Worm (Caenorhabditis elegans): ENCODE measurements around the gene F17C11.4.

DNA sequence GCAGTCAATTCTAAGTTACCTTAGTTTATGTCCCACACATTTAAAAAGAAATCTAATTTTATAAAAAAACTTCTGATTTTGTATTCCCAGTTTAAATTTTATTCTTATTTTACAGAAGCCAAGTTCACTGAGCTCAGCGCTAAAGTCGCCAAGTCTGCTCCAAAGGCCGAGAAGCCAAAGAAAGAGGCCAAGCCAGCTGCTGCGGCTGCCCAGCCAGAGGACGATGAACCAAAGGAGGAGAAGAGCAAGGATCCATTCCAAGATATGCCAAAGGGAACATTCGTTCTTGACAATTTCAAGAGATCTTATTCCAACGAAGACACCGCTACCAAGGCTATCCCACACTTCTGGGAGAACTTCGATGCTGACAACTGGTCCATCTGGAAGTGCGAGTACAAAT is 15.2 kb downstream of the F17C11.4 start:
- TF ChIP-seq zip-5 (tag; optimal IDR thresholded peaks at IDR 0.05) (no peak), dve-1 (tag; optimal IDR thresholded peaks at IDR 0.05) (no peak), ama-1 (optimal IDR thresholded peaks at IDR 0.05) (no peak), tbx-7 (tag; optimal IDR thresholded peaks at IDR 0.05) (no peak), odd-2 (tag; optimal IDR thresholded peaks at IDR 0.05) (no peak), hlh-30 (tag; optimal IDR thresholded peaks at IDR 0.05; ENCODE audit: insufficient read depth) (no peak), pha-4 (tag; optimal IDR thresholded peaks at IDR 0.05) (no peak), elt-4 (tag; optimal IDR thresholded peaks at IDR 0.05) (no peak), nhr-11 (tag; optimal IDR thresholded peaks at IDR 0.05) (no peak), syd-9 (tag; optimal IDR thresholded peaks at IDR 0.05) (no peak), ets-4 (tag; optimal IDR thresholded peaks at IDR 0.05) (no peak)
